Worm (Caenorhabditis elegans) whole organism, young adult: ENCODE measurements around the gene B0024.4.
A peak's percentile ranks its signal among the peaks of the same experiment; 100 is the strongest.

Experiments used
- B0019.2 ChIP-seq: fragments of 200-800 bp; sonication (Bioruptor generic); conservative IDR thresholded peaks from 2 replicates; pipeline ENCODE4 v1.3.6; 2022; ENCODE audit warnings: missing genetic modification reagents, missing genetic modification characterization, missing compliant biosample characterization
- B0336.3 ChIP-seq: fragments of 200-800 bp; sonication (Bioruptor generic); IDR thresholded peaks from 2 replicates; pipeline ENCODE4 v1.3.6; 2022; ENCODE audit warnings: missing genetic modification characterization, missing compliant biosample characterization
- F22D6.2 ChIP-seq: sonication (generic microtip); optimal IDR thresholded peaks from 2 replicates; lab custom pipeline; 2016; ENCODE audit warnings: mild to moderate bottlenecking, missing genetic modification characterization, missing compliant biosample characterization
- F23B12.7 ChIP-seq: sonication (generic microtip); optimal IDR thresholded peaks from 2 replicates; lab custom pipeline; 2017; ENCODE audit warnings: missing genetic modification characterization, mild to moderate bottlenecking, missing compliant biosample characterization, antibody characterized with exemption, moderate library complexity; ENCODE audit not compliant: insufficient read depth
- F33H1.4 ChIP-seq: fragments of 200-800 bp; sonication (Bioruptor generic); IDR thresholded peaks from 2 replicates; pipeline ENCODE4 v1.3.6; 2022; ENCODE audit warnings: missing genetic modification reagents, missing genetic modification characterization, missing compliant biosample characterization
- F37B4.10 ChIP-seq: fragments of 200-800 bp; sonication (Bioruptor generic); IDR thresholded peaks from 2 replicates; pipeline ENCODE4 v1.3.6; 2022; ENCODE audit warnings: missing genetic modification characterization, missing compliant biosample characterization
- F39B2.1 ChIP-seq: fragments of 200-800 bp; sonication (Bioruptor generic); IDR thresholded peaks from 2 replicates; pipeline ENCODE4 v1.3.6; 2022; ENCODE audit warnings: missing genetic modification reagents, missing genetic modification characterization, missing compliant biosample characterization
- F52B5.7 ChIP-seq: sonication (generic microtip); optimal IDR thresholded peaks from 2 replicates; lab custom pipeline; 2016; ENCODE audit warnings: mild to moderate bottlenecking, missing genetic modification characterization, missing compliant biosample characterization
- K12H6.12 ChIP-seq: fragments of 200-800 bp; sonication (Bioruptor generic); optimal IDR thresholded peaks from 2 replicates; lab custom pipeline; 2018; ENCODE audit warnings: mild to moderate bottlenecking, missing genetic modification characterization, missing compliant biosample characterization
- Y53G8AR.9 ChIP-seq: fragments of 200-800 bp; sonication (Bioruptor generic); conservative IDR thresholded peaks from 2 replicates; pipeline ENCODE4 v1.3.6; 2022; ENCODE audit warnings: missing genetic modification reagents, missing genetic modification characterization, missing compliant biosample characterization
- Y56A3A.18 ChIP-seq: fragments of 200-800 bp; sonication (Bioruptor generic); IDR thresholded peaks from 2 replicates; pipeline ENCODE4 v1.3.6; 2022; ENCODE audit warnings: missing genetic modification reagents, missing genetic modification characterization, missing compliant biosample characterization
- ama-1 ChIP-seq, 3 experiments: fragments of 150-350 bp in 1 of 3; sonication (generic microtip) in 2 of 3; optimal IDR thresholded peaks; 2 replicates each; lab custom pipeline; 2014 to 2018; ENCODE audit warnings: missing biosample characterization in 2 of 3, missing genetic modification characterization in 2 of 3, missing genetic modification reagents in 2 of 3
- aptf-3 ChIP-seq: fragments of 200-800 bp; sonication (Bioruptor generic); IDR thresholded peaks from 2 replicates; pipeline ENCODE4 v1.3.6; 2022; ENCODE audit warnings: missing genetic modification characterization, missing compliant biosample characterization
- athp-1 ChIP-seq: sonication (generic microtip); optimal IDR thresholded peaks from 2 replicates; lab custom pipeline; 2017; ENCODE audit warnings: mild to moderate bottlenecking, missing genetic modification characterization, missing compliant biosample characterization
- bed-1 ChIP-seq: fragments of 200-800 bp; sonication (Bioruptor generic); IDR thresholded peaks from 2 replicates; pipeline ENCODE4 v1.3.6; 2022; ENCODE audit warnings: missing genetic modification reagents, missing genetic modification characterization, missing compliant biosample characterization
- cebp-1 ChIP-seq, 2 experiments: fragments of 200-800 bp in 1 of 2; sonication (Bioruptor generic) in 1 of 2; sonication (generic microtip) in 1 of 2; IDR thresholded peaks in 1 of 2; optimal IDR thresholded peaks in 1 of 2; 2 replicates each; pipeline versions ENCODE4 v1.3.6 to Lab custom; 2017 to 2022; ENCODE audit warnings: missing compliant biosample characterization in 2 of 2, missing genetic modification characterization in 2 of 2, mild to moderate bottlenecking in 1 of 2, missing genetic modification reagents in 1 of 2, moderate library complexity in 1 of 2
- ceh-100 ChIP-seq: fragments of 200-800 bp; sonication (Bioruptor generic); IDR thresholded peaks from 2 replicates; pipeline ENCODE4 v1.3.6; 2022; ENCODE audit warnings: missing genetic modification reagents, missing genetic modification characterization, missing compliant biosample characterization
- ceh-40 ChIP-seq: fragments of 200-800 bp; sonication (Bioruptor generic); IDR thresholded peaks from 2 replicates; pipeline ENCODE4 v1.3.6; 2022; ENCODE audit warnings: missing genetic modification characterization, missing compliant biosample characterization
- ceh-58 ChIP-seq: fragments of 200-800 bp; sonication (Bioruptor generic); IDR thresholded peaks from 2 replicates; pipeline ENCODE4 v1.3.6; 2022; ENCODE audit warnings: missing genetic modification characterization, missing compliant biosample characterization
- ceh-91 ChIP-seq: fragments of 200-800 bp; sonication (Bioruptor generic); IDR thresholded peaks from 2 replicates; pipeline ENCODE4 v1.3.6; 2022; ENCODE audit warnings: missing genetic modification reagents, missing genetic modification characterization, missing compliant biosample characterization
- efl-1 ChIP-seq: fragments of 150-350 bp; optimal IDR thresholded peaks from 2 replicates; lab custom pipeline; 2014; ENCODE audit warnings: missing biosample characterization, missing genetic modification reagents, missing genetic modification characterization
- egrh-3 ChIP-seq: fragments of 200-800 bp; sonication (Bioruptor generic); IDR thresholded peaks from 2 replicates; pipeline ENCODE4 v1.3.6; 2022; ENCODE audit warnings: missing genetic modification reagents, missing genetic modification characterization, missing compliant biosample characterization
- hlh-12 ChIP-seq: sonication (generic microtip); optimal IDR thresholded peaks from 2 replicates; lab custom pipeline; 2016; ENCODE audit warnings: missing genetic modification characterization, missing compliant biosample characterization
- hmg-1.2 ChIP-seq: fragments of 200-800 bp; sonication (Bioruptor generic); IDR thresholded peaks from 2 replicates; pipeline ENCODE4 v1.3.6; 2022; ENCODE audit warnings: missing genetic modification reagents, missing genetic modification characterization, missing compliant biosample characterization
- lag-1 ChIP-seq: fragments of 200-800 bp; sonication (Bioruptor generic); IDR thresholded peaks from 2 replicates; pipeline ENCODE4 v1.3.6; 2022; ENCODE audit warnings: missing genetic modification reagents, missing genetic modification characterization, missing compliant biosample characterization
- lir-1 ChIP-seq: fragments of 200-800 bp; sonication (Bioruptor generic); conservative IDR thresholded peaks from 2 replicates; pipeline ENCODE4 v1.3.6; 2022; ENCODE audit warnings: missing genetic modification reagents, missing genetic modification characterization, missing compliant biosample characterization
- lsy-27 ChIP-seq: sonication (generic microtip); optimal IDR thresholded peaks from 2 replicates; lab custom pipeline; 2017; ENCODE audit warnings: missing genetic modification characterization, mild to moderate bottlenecking, missing compliant biosample characterization, antibody characterized with exemption, missing genotype, borderline replicate concordance; ENCODE audit not compliant: insufficient read depth
- madf-6 ChIP-seq: fragments of 200-800 bp; sonication (Bioruptor generic); IDR thresholded peaks from 2 replicates; pipeline ENCODE4 v1.3.6; 2022; ENCODE audit warnings: missing genetic modification reagents, missing genetic modification characterization, missing compliant biosample characterization
- mel-28 ChIP-seq: sonication (generic microtip); optimal IDR thresholded peaks from 2 replicates; lab custom pipeline; 2016; ENCODE audit warnings: borderline replicate concordance, mild to moderate bottlenecking, missing genetic modification characterization, missing compliant biosample characterization
- nfya-2 ChIP-seq: fragments of 200-800 bp; sonication (Bioruptor generic); IDR thresholded peaks from 2 replicates; pipeline ENCODE4 v1.3.6; 2022; ENCODE audit warnings: missing genetic modification reagents, missing genetic modification characterization, missing compliant biosample characterization
- nfyb-1 ChIP-seq: fragments of 200-800 bp; sonication (Bioruptor generic); IDR thresholded peaks from 2 replicates; pipeline ENCODE4 v1.3.6; 2022; ENCODE audit warnings: missing genetic modification reagents, missing genetic modification characterization, missing compliant biosample characterization
- nhr-179 ChIP-seq: sonication (generic microtip); optimal IDR thresholded peaks from 2 replicates; lab custom pipeline; 2016; ENCODE audit warnings: mild to moderate bottlenecking, missing genetic modification characterization, missing compliant biosample characterization
- rec-8 ChIP-seq, 2 experiments: sonication (generic microtip); optimal IDR thresholded peaks; 2 replicates each; lab custom pipeline; 2016; ENCODE audit warnings: mild to moderate bottlenecking in 2 of 2, missing genetic modification characterization in 2 of 2, missing genetic modification reagents in 2 of 2, missing genotype in 2 of 2, missing biosample characterization in 1 of 2, missing compliant biosample characterization in 1 of 2, moderate library complexity in 1 of 2
- somi-1 ChIP-seq: fragments of 200-800 bp; sonication (Bioruptor generic); optimal IDR thresholded peaks from 2 replicates; lab custom pipeline; 2018; ENCODE audit warnings: mild to moderate bottlenecking, missing genetic modification characterization, missing compliant biosample characterization
- sptf-2 ChIP-seq: fragments of 200-800 bp; sonication (Bioruptor generic); optimal IDR thresholded peaks from 2 replicates; lab custom pipeline; 2018; ENCODE audit warnings: mild to moderate bottlenecking, missing genetic modification characterization, missing compliant biosample characterization
- tbp1 ChIP-seq: fragments of 200-800 bp; sonication (Bioruptor generic); optimal IDR thresholded peaks from 2 replicates; lab custom pipeline; 2018; ENCODE audit warnings: mild to moderate bottlenecking, missing genetic modification characterization, missing compliant biosample characterization
- tlf-1 ChIP-seq: fragments of 200-800 bp; sonication (Bioruptor generic); optimal IDR thresholded peaks from 2 replicates; lab custom pipeline; 2018; ENCODE audit warnings: mild to moderate bottlenecking, missing genetic modification characterization, missing compliant biosample characterization
- zfh-2 ChIP-seq: fragments of 200-800 bp; sonication (Bioruptor generic); conservative IDR thresholded peaks from 2 replicates; pipeline ENCODE4 v1.3.6; 2022; ENCODE audit warnings: missing genetic modification reagents, missing genetic modification characterization, missing compliant biosample characterization

The B0024.4 gene

DNA sequence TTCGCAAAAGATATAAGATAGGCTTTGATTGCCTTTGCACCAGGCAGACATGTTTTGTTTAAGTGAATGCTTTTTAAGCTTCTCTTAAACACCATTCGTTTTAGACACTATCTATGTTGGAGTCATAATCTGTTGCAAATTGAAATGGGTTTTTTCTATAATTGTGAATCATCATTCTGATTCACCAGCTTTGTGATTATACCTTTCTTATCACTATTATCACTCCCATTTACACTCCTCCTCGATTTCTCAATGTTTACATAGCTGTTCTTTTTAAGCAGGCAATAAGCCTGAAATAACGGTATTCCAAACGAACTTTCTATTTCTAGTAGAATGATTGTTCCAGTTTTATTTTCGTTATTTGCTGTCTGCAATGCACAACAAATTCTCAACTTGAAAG, at the start of gene B0024.4:
B0024.4 (plus strand) TSS at position 301 of the 400 bp plus-strand sequence.
- TF ChIP-seq nhr-179 (tag; lab: Kevin White, UChicago): no peak
- no peak for TF ChIP-seq K12H6.12 (tag; lab: Kevin White, UChicago)
- TF ChIP-seq tbp1 (GFP tag; lab: Kevin White, UChicago): no peak
- no peak for TF ChIP-seq madf-6 (GFP tag; lab: Robert Waterston, UW)
- no peak for TF ChIP-seq F23B12.7 (tag; lab: Kevin White, UChicago)
- no peak for TF ChIP-seq F33H1.4 (GFP tag; lab: Robert Waterston, UW)
- TF ChIP-seq hmg-1.2 (GFP tag; lab: Robert Waterston, UW): no peak
- TF ChIP-seq, all 124 proteins: peak for 0

- TF ChIP-seq F52B5.7: no peak
Observed at ce11 chrV:10247673-10248239, 49.4 kb upstream of the B0024.4 start.

ce11 chrV:10248255-10248979, 48.8 kb upstream of the B0024.4 start, which contains the start of gene akt-1:
Gene akt-1, plus strand, starts transcription at chrV:10248905.
- TF ChIP-seq zfh-2: peak; percentile 44; the same call in 1 of the 2 replicates
- no peak for TF ChIP-seq aptf-3
- 0 out of 2 replicates have a peak, but pooled peaks have one; percentile 40 for TF ChIP-seq Y53G8AR.9 (GFP tag; lab: Robert Waterston, UW)
- 0 out of 2 replicates have a peak, but pooled peaks have one; percentile 9 for TF ChIP-seq nfyb-1 (GFP tag; lab: Robert Waterston, UW)
- TF ChIP-seq, all 124 proteins: peak for 3

ce11 chrV:10249515-10249914, 47.7 kb upstream of the B0024.4 start:
- TF ChIP-seq hlh-12 (tag; lab: Kevin White, UChicago) (no peak), ceh-100 (GFP tag; lab: Robert Waterston, UW) (no peak), K12H6.12 (tag; lab: Kevin White, UChicago) (no peak), nhr-179 (tag; lab: Kevin White, UChicago) (no peak), egrh-3 (GFP tag; lab: Robert Waterston, UW) (no peak), tbp1 (GFP tag; lab: Kevin White, UChicago) (no peak), B0019.2 (GFP tag; lab: Robert Waterston, UW) (no peak), sptf-2 (GFP tag; lab: Kevin White, UChicago) (no peak), ceh-91 (GFP tag; lab: Robert Waterston, UW) (no peak), nfya-2 (no peak), bed-1 (GFP tag; lab: Robert Waterston, UW) (no peak), lsy-27 (no peak)
- TF ChIP-seq, all 124 proteins: peak for 0

- TF ChIP-seq athp-1 (tag; lab: Kevin White, UChicago) (no peak), ceh-100 (GFP tag; lab: Robert Waterston, UW) (no peak), madf-6 (GFP tag; lab: Robert Waterston, UW) (0 out of 2 replicates have a peak, but pooled peaks have one; percentile 11), ceh-40 (GFP tag; lab: Robert Waterston, UW) (no peak), tlf-1 (GFP tag; lab: Kevin White, UChicago) (no peak), mel-28 (no peak), lir-1 (no peak), F39B2.1 (no peak), sptf-2 (GFP tag; lab: Kevin White, UChicago) (no peak), cebp-1 (GFP tag; IDR thresholded peaks at IDR 0.05; lab: Robert Waterston, UW) (no peak; the same call in 1 of the 2 replicates), cebp-1 (tag; optimal IDR thresholded peaks at IDR 0.05; lab: Kevin White, UChicago) (peak; percentile 24), F22D6.2 (tag; lab: Kevin White, UChicago) (no peak), B0336.3 (peak; percentile 53; the same call in 1 of the 2 replicates), ama-1 (optimal IDR thresholded peaks at IDR 0.05; lab: Kevin White, UChicago) (no peak), ama-1 (GFP tag; optimal IDR thresholded peaks at IDR 0.05; lab: Kevin White, UChicago) (peak in 1 of 2 experiments; percentile 64), Y56A3A.18 (GFP tag; lab: Robert Waterston, UW) (peak; percentile 44; the same call in 1 of the 2 replicates), lag-1 (GFP tag; lab: Robert Waterston, UW) (no peak), efl-1 (GFP tag; lab: Kevin White, UChicago) (no peak), F37B4.10 (GFP tag; lab: Robert Waterston, UW) (no peak), ceh-58 (GFP tag; lab: Robert Waterston, UW) (no peak), somi-1 (GFP tag; lab: Kevin White, UChicago) (no peak), rec-8 (tag; optimal IDR thresholded peaks at IDR 0.05; lab: Kevin White, UChicago) (no peak)
Observed at ce11 chrV:10252682-10253081, 44.5 kb upstream of the B0024.4 start.
